Worm (Caenorhabditis elegans) whole organism, L4/young adult: ENCODE measurements around the gene C17H12.37.

Experiments
- W03F9.2 ChIP-seq: fragments of 150-350 bp; optimal IDR thresholded peaks from 2 replicates; lab custom pipeline; 2014; ENCODE audit warnings: missing biosample characterization, missing genetic modification characterization
- dao-5 ChIP-seq: sonication (generic microtip); optimal IDR thresholded peaks from 2 replicates; lab custom pipeline; 2016; ENCODE audit warnings: missing genotype, missing genetic modification characterization, moderate library complexity, missing compliant biosample characterization
- him-1 ChIP-seq: sonication (generic microtip); optimal IDR thresholded peaks from 2 replicates; lab custom pipeline; 2016; ENCODE audit warnings: missing genotype, missing genetic modification reagents, missing genetic modification characterization, missing compliant biosample characterization

Gene C17H12.37

DNA sequence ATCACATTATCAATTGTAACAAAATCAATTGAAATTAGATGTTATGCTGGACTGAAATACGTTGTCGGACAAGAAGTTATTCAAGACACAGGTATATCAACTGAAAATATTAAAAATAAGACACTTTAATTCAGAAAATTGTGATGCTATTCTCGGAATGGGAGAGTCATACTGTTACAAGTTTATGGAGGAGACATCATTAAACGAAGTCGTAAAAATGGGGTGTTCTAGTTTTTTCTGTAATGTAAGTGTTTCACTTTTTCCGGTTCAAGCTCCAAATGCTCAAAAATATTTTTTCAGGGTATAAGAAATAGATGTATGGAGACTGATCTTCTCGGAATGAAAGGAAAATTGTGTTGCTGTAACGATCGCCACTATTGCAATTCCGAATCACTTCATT lies at the start of gene C17H12.37:
TSS of gene C17H12.37 (plus strand) at position 301 of the 400 bp plus-strand sequence.
- no peak for TF ChIP-seq W03F9.2 (tag; lab: Kevin White, UChicago)
- TF ChIP-seq dao-5 (tag; lab: Kevin White, UChicago): no peak
- TF ChIP-seq him-1 (tag; lab: Kevin White, UChicago): no peak

DNA sequence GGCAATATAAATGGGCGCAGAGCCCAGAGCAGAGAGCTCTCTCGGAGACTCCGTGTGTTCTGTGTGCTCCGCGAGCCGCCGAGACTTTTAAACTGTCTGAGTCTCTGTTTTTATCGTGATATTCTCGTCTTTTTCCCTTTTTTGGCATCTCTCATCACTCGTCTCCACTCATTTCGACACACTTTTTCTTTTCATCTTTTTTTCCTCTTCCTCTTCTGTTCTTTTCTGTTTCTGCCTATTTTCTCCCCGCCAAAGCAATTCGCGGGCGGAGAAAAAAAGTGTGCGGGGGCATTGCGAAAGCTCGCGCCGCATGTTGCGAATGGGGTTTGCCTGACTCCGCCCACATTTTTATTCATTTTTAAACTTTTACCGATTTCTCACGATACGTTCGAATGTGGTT lies 48.5 kb upstream of the C17H12.37 start:
- TF ChIP-seq dao-5 (tag; lab: Kevin White, UChicago) (peak; percentile 73), him-1 (tag; lab: Kevin White, UChicago) (peak; percentile 93), W03F9.2 (tag; lab: Kevin White, UChicago) (peak; percentile 88)

DNA sequence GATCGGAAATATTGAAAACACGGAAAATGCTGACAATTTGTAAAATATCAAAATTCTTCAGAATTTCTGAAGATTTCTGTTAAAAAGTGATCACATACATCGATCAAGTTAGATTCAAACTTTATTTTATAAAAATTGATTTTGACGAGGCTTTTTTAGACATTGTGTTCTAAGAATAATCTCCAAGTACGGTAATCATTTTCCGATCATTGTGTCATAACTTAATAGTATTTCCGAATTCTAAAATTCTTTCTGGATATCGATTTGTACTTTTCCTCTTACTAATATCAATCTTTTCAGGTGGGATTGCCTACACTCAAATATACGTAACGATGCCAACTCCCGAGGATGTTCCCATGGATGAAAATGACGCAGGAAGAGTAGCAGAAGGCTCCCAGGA lies 47.9 kb upstream of the C17H12.37 start, which contains the start of gene usp-4:
TSS of gene usp-4 (plus strand) at position 301 of the 400 bp plus-strand sequence.
- no peak for TF ChIP-seq dao-5 (tag; lab: Kevin White, UChicago)

DNA sequence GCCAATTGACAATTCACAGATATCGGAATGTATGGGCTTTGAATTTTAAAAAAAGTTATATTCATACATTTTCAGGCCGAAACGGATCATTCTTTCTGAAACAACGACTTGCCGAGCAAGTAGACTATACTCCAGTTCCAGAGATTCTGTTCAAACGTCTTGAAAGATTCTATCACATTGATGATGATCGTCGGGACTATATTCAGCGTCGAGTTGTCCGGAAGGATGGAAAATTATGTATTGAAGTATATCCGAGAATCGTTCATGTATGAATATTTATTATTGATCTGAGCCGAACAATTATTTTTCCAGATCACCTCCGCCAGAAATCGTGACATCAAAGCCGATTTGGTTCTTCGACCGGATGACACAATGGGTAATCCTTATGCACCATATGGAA lies 47.3 kb upstream of the C17H12.37 start:
- no peak for TF ChIP-seq dao-5 (tag; lab: Kevin White, UChicago)
- TF ChIP-seq him-1 (tag; lab: Kevin White, UChicago): no peak
- TF ChIP-seq W03F9.2 (tag; lab: Kevin White, UChicago): no peak

DNA sequence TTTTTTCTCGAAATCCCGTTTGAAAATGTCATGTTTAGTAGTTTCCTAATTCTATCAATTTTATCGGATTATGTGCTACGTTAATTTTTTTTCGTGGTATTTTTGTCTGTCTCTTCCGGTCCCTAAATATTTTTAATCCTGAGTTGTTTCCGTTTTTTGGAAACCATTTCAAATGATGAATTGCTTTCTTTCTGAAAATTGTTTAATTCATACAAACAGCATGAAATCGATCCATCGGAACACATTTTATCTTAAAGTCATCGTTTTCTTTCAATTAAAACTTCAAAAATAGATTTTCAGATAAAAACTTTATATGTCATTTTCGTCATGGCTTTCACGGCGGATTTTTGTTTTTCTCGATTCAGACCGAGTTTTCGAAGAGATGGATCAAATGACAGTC lies 42.5 kb upstream of the C17H12.37 start, which contains the start of gene spd-3:
TSS of gene spd-3 (plus strand) at position 301 of the 400 bp plus-strand sequence.
- TF ChIP-seq W03F9.2 (tag; lab: Kevin White, UChicago) (no peak), dao-5 (tag; lab: Kevin White, UChicago) (no peak), him-1 (tag; lab: Kevin White, UChicago) (no peak)

DNA sequence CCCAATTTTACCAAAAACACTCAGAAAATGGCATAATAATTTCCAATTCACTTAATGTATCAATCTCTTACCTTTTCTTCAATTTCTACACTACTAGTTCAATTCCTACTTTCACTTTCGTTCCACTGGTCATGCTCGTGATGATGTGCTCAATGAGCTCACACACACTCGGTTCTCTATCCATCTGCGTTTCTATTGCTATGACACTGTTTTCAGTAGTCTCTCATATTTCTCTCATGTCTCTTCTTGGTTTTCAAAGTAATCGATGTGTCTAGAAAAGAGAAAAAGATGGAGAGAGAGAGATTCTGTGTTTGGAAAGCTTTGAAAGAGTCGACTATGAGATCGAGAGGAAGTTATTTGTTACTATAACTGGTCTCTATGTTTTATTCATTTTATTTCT lies 37.7 kb upstream of the C17H12.37 start:
- TF ChIP-seq him-1 (tag; lab: Kevin White, UChicago) (peak; percentile 42), dao-5 (tag; lab: Kevin White, UChicago) (no peak), W03F9.2 (tag; lab: Kevin White, UChicago) (no peak)

DNA sequence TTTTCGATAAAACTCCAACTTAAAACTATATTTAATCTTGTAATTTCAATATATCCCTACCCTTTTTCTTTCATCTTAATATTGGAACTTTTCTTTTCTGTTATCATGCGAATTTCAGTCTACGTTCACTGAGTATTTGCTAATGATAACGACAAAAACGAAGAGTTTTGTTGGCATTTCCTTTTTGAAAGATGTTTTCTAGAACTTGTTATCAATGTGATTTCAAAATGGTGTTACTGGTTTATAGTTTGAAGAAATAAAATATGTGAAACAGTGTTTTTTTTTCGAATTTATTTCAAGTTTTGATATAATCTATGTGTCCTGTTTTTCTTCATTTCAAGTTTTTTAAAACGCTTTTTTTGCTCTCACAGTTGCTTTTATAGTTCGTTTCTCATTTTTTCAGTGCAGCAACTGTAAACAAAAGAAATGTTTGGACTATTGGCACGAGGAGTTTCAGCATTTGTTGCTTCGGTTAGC lies 34.5 kb upstream of the C17H12.37 start, which contains the start of gene anat-1:
TSS of gene anat-1 (plus strand) at position 427 of the 477 bp plus-strand sequence.
- TF ChIP-seq W03F9.2 (tag; lab: Kevin White, UChicago) (no peak), dao-5 (tag; lab: Kevin White, UChicago) (no peak), him-1 (tag; lab: Kevin White, UChicago) (no peak)

DNA sequence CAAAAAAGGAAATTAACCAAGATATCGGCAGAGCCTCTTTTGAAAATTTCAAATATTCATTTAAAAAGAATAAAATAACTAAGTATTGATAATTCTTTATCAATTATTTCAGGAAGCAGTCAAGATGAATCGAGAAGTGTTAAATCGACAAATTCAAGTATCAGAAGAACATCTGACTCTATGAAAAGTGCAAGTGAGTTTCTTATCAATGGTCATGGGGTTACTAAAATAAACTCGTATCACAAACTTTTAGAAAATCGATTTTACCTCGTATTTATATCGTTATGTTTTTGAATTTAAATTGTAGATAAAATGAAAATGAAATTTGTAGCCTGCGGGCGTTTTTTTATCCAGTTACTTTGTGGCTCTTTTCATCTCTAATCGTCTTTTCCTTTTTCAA lies 33.4 kb upstream of the C17H12.37 start:
- TF ChIP-seq dao-5 (tag; lab: Kevin White, UChicago): no peak
- TF ChIP-seq W03F9.2 (tag; lab: Kevin White, UChicago): no peak
- no peak for TF ChIP-seq him-1 (tag; lab: Kevin White, UChicago)

DNA sequence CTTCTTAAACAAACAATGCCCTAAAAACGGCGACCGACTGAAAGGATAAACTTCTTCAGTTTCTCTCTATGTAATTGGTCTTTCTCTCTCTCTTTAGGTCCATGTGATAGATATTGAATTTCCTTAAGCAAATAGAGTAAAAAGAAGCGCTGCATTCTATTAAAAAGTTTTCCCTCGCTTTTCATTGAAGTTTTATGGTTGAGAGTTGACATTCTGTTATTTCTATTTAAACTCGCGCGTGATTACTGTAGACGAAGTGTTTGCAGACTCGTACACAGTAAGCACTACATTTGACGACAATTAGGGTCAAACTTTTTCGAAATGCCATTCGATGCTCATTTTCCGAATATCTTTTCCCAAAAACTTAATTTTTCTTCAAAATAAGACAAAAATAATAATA lies 27.8 kb upstream of the C17H12.37 start:
- TF ChIP-seq dao-5 (tag; lab: Kevin White, UChicago): no peak
- no peak for TF ChIP-seq W03F9.2 (tag; lab: Kevin White, UChicago)
- no peak for TF ChIP-seq him-1 (tag; lab: Kevin White, UChicago)

DNA sequence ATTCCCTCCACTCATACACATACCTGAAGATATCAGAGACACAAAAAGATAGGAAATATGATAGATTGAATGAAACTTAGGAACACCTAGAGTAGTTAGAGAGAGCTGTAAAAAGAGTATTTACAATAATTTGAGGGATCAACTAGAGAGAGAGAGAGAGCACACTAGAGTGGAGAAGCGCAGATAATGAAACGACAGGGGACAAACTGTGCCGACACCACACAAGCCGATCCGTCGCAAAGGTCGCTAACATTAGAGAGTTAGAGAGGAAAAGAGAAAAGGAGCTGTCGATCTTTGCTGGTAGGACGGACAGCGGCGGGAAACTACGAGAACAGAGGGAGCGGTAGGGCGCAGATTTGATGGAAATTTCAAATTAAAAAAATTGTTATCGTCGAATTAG lies 19.8 kb upstream of the C17H12.37 start, which contains the start of gene dyci-1:
TSS of gene dyci-1 (minus strand) at position 122 of the 400 bp plus-strand sequence.
- no peak for TF ChIP-seq him-1 (tag; lab: Kevin White, UChicago)
- TF ChIP-seq W03F9.2 (tag; lab: Kevin White, UChicago): no peak
- TF ChIP-seq dao-5 (tag; lab: Kevin White, UChicago): no peak

DNA sequence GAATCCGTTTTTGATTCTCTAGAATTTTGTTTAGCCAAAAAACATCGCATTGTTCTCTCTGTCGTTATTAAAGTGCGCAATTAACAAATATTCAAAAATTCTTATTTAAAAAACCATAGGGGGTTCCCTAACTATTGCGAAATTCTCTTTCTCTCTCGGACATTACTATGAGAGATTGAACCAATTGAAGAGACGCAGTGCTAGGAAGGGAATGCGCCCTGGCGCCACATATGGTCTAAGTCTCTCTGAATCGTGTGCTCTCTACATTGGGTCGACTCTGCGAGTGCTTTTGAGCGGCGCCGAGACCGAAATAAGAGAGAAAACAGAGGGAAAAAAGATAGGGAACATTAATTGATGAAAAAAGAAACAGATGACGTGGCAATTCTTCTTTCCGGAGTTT lies 19.0 kb upstream of the C17H12.37 start:
- TF ChIP-seq him-1 (tag; lab: Kevin White, UChicago): peak; percentile 28
- TF ChIP-seq W03F9.2 (tag; lab: Kevin White, UChicago): peak; percentile 55
- TF ChIP-seq dao-5 (tag; lab: Kevin White, UChicago): no peak

DNA sequence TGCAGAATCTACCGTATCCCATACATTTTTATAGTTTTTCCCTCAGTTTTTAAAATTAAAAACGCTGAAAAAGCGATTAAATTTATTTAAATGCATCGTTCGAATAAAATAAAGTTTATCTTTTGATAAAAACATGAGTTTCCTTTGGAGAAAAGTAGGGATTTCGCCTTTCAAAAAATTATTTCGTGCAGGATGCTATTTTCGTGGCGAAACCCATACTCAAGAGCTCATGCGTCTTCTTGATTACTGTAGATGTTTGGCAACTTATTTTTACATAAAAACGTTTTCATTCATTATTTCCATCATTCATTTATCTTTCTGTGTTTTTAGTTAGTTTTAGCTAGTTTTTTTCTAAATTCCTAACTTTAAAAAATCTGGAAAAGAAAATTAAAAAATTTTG lies 15.0 kb upstream of the C17H12.37 start:
- no peak for TF ChIP-seq dao-5 (tag; lab: Kevin White, UChicago)
- TF ChIP-seq W03F9.2 (tag; lab: Kevin White, UChicago): no peak

DNA sequence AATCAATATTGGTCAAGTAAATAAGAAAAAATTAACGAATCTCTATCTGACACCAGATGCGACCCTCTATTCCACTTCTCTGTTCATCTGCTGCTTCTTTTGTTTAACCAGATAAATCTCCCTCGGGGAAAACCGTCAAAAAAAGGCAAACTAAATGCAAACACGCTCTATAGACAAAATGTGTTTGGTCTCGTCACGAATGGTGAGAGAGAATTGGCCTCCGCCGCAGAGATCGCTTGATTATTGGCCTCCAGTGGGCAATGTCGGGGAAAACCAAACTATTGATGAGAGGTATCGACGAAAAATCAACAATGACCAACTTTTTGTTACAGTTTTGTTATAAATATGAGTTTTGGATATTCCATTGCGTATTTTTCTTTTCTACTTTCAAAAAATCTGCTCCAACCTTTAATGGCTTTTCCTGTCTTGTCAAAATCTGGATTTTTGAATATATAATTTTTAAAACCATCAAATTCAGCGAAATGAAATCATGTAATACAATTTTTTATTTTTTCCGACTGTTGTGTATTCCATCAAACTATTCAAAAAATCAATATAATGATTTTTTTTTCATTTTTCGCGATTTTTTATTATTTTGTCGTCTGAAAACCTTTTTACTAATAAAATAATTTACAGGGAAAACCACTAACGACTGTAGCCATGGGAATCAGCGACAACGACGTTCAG lies 14.3 kb upstream of the C17H12.37 start, which contains the start of the genes C17H12.2 and vha-8:
TSS of gene C17H12.2 (minus strand) at position 51 of the 687 bp plus-strand sequence.
TSS of gene vha-8 (plus strand) at position 637 of the 687 bp plus-strand sequence.
- TF ChIP-seq him-1 (tag; lab: Kevin White, UChicago): peak; percentile 86
- no peak for TF ChIP-seq dao-5 (tag; lab: Kevin White, UChicago)
- TF ChIP-seq W03F9.2 (tag; lab: Kevin White, UChicago): peak; percentile 92
